Worm (Caenorhabditis elegans) whole organism, L4 larva: Measurements from ENCODE around the gene Y7A5A.5.
A peak's percentile ranks its signal among the peaks of the same experiment; 100 is the strongest.

Experiments
- D1046.2 ChIP-seq: fragments of 200-800 bp; sonication (Bioruptor generic); IDR thresholded peaks from 2 replicates; pipeline ENCODE4 v1.3.6; 2022; ENCODE audit warnings: missing genetic modification characterization, missing compliant biosample characterization
- F10B5.3 ChIP-seq: sonication (generic microtip); optimal IDR thresholded peaks from 2 replicates; lab custom pipeline; 2016; ENCODE audit warnings: mild to moderate bottlenecking, missing genetic modification characterization, missing compliant biosample characterization
- F26F4.8 ChIP-seq: fragments of 200-800 bp; sonication (Bioruptor generic); conservative IDR thresholded peaks from 2 replicates; pipeline ENCODE4 v1.3.6; 2022; ENCODE audit warnings: missing genetic modification characterization, missing compliant biosample characterization
- F37D6.2 ChIP-seq: sonication (generic microtip); optimal IDR thresholded peaks from 2 replicates; lab custom pipeline; 2016; ENCODE audit warnings: mild to moderate bottlenecking, missing genetic modification characterization, missing compliant biosample characterization
- F44E2.7 ChIP-seq: fragments of 200-800 bp; sonication (Bioruptor generic); IDR thresholded peaks from 2 replicates; pipeline ENCODE4 v2.1.2; 2022; ENCODE audit warnings: missing genetic modification characterization, missing compliant biosample characterization
- F49E8.2 ChIP-seq: sonication (generic microtip); optimal IDR thresholded peaks from 2 replicates; lab custom pipeline; 2016; ENCODE audit warnings: missing compliant biosample characterization, mild to moderate bottlenecking, missing genetic modification characterization, borderline replicate concordance
- R02D3.7 ChIP-seq: fragments of 150-350 bp; sonication (generic microtip); optimal IDR thresholded peaks from 3 replicates; lab custom pipeline; 2014; ENCODE audit warnings: missing biosample characterization, missing genetic modification characterization
- T26A8.4 ChIP-seq: fragments of 200-800 bp; sonication (Bioruptor generic); IDR thresholded peaks from 2 replicates; pipeline ENCODE4 v1.3.6; 2022; ENCODE audit warnings: missing genetic modification characterization, missing compliant biosample characterization
- Y105C5A.15 ChIP-seq: fragments of 200-800 bp; sonication (Bioruptor generic); IDR thresholded peaks from 2 replicates; pipeline ENCODE4 v1.3.6; 2022; ENCODE audit warnings: missing genetic modification characterization, missing compliant biosample characterization
- Y5F2A.4 ChIP-seq: fragments of 200-800 bp; sonication (Bioruptor generic); optimal IDR thresholded peaks from 2 replicates; lab custom pipeline; 2018; ENCODE audit warnings: mild to moderate bottlenecking, missing genetic modification characterization, missing compliant biosample characterization
- ama-1 ChIP-seq: fragments of 150-350 bp; optimal IDR thresholded peaks from 2 replicates; lab custom pipeline; 2014; ENCODE audit warnings: inconsistent platforms, mixed read lengths
- arid-1 ChIP-seq: fragments of 200-800 bp; sonication (Bioruptor generic); conservative IDR thresholded peaks from 2 replicates; pipeline ENCODE4 v1.3.6; 2022; ENCODE audit warnings: missing genetic modification reagents, missing genetic modification characterization, missing compliant biosample characterization
- attf-4 ChIP-seq: sonication (generic microtip); optimal IDR thresholded peaks from 3 replicates; lab custom pipeline; 2017; ENCODE audit warnings: missing biosample characterization, missing genetic modification characterization
- ces-1 ChIP-seq: fragments of 150-350 bp; sonication (generic microtip); optimal IDR thresholded peaks from 4 replicates; lab custom pipeline; 2014; ENCODE audit warnings: missing biosample characterization, missing genetic modification reagents, missing genetic modification characterization
- ctbp-1 ChIP-seq: fragments of 200-800 bp; sonication (Bioruptor generic); IDR thresholded peaks from 2 replicates; pipeline ENCODE4 v1.3.6; 2022; ENCODE audit warnings: missing genetic modification reagents, missing genetic modification characterization, missing compliant biosample characterization
- daf-12 ChIP-seq: fragments of 150-350 bp; optimal IDR thresholded peaks from 2 replicates; lab custom pipeline; 2014; ENCODE audit warnings: missing biosample characterization, missing genetic modification reagents, missing genetic modification characterization
- daf-16 ChIP-seq, 3 experiments: sonication (generic microtip); optimal IDR thresholded peaks; 2 replicates each; lab custom pipeline; 2016 to 2017; ENCODE audit warnings: missing genetic modification characterization in 3 of 3, missing genetic modification reagents in 3 of 3, mild to moderate bottlenecking in 2 of 3, missing compliant biosample characterization in 2 of 3, missing biosample characterization in 1 of 3, moderate library complexity in 1 of 3
- daf-19 ChIP-seq: fragments of 200-800 bp; sonication (Bioruptor generic); conservative IDR thresholded peaks from 2 replicates; pipeline ENCODE4 v1.3.6; 2022; ENCODE audit warnings: missing genetic modification characterization, missing compliant biosample characterization
- daf-8 ChIP-seq: fragments of 200-800 bp; sonication (Bioruptor generic); IDR thresholded peaks from 2 replicates; pipeline ENCODE4 v1.3.6; 2022; ENCODE audit warnings: missing genetic modification characterization, missing compliant biosample characterization
- dmd-9 ChIP-seq: fragments of 200-800 bp; sonication (Bioruptor generic); IDR thresholded peaks from 2 replicates; pipeline ENCODE4 v1.3.6; 2022; ENCODE audit warnings: missing genetic modification reagents, missing genetic modification characterization, missing compliant biosample characterization
- dpl-1 ChIP-seq: fragments of 150-350 bp; optimal IDR thresholded peaks from 2 replicates; lab custom pipeline; 2014; ENCODE audit warnings: missing biosample characterization, missing genetic modification reagents, missing genetic modification characterization
- duxl-1 ChIP-seq: sonication (generic microtip); optimal IDR thresholded peaks from 2 replicates; lab custom pipeline; 2016; ENCODE audit warnings: mild to moderate bottlenecking, missing genetic modification characterization, moderate library complexity, missing compliant biosample characterization; ENCODE audit not compliant: poor library complexity
- egl-43 ChIP-seq: fragments of 200-800 bp; sonication (Bioruptor generic); IDR thresholded peaks from 2 replicates; pipeline ENCODE4 v1.3.6; 2022; ENCODE audit warnings: missing genetic modification reagents, missing genetic modification characterization, missing compliant biosample characterization
- fkh-10 ChIP-seq: fragments of 150-350 bp; optimal IDR thresholded peaks from 2 replicates; lab custom pipeline; 2014; ENCODE audit warnings: missing biosample characterization, missing genetic modification reagents, missing genetic modification characterization
- gei-8 ChIP-seq: fragments of 200-800 bp; sonication (Bioruptor generic); optimal IDR thresholded peaks from 2 replicates; lab custom pipeline; 2018; ENCODE audit warnings: mild to moderate bottlenecking, missing genetic modification characterization, missing compliant biosample characterization
- hif-1 ChIP-seq, 2 experiments: sonication (generic microtip); optimal IDR thresholded peaks; 2 replicates each; lab custom pipeline; 2016 to 2017; ENCODE audit warnings: missing compliant biosample characterization in 2 of 2, missing genetic modification characterization in 2 of 2, missing genetic modification reagents in 2 of 2, missing genotype in 2 of 2, mild to moderate bottlenecking in 1 of 2
- hlh-11 ChIP-seq: fragments of 200-800 bp; sonication (Bioruptor generic); optimal IDR thresholded peaks from 2 replicates; lab custom pipeline; 2018; ENCODE audit warnings: mild to moderate bottlenecking, missing genetic modification characterization, missing compliant biosample characterization
- lim-7 ChIP-seq: fragments of 200-800 bp; sonication (Bioruptor generic); IDR thresholded peaks from 2 replicates; pipeline ENCODE4 v1.3.6; 2022; ENCODE audit warnings: missing genetic modification characterization, missing compliant biosample characterization
- lin-13 ChIP-seq: fragments of 150-350 bp; optimal IDR thresholded peaks from 2 replicates; lab custom pipeline; 2014; ENCODE audit warnings: missing biosample characterization, missing genetic modification reagents, missing genetic modification characterization
- lin-15B ChIP-seq: fragments of 150-350 bp; sonication (generic microtip); optimal IDR thresholded peaks from 3 replicates; lab custom pipeline; 2014; ENCODE audit warnings: missing biosample characterization, missing genetic modification characterization
- lin-38 ChIP-seq: fragments of 200-800 bp; sonication (Bioruptor generic); IDR thresholded peaks from 2 replicates; pipeline ENCODE4 v1.3.6; 2022; ENCODE audit warnings: missing genetic modification reagents, missing genetic modification characterization, missing compliant biosample characterization
- mdl-1 ChIP-seq, 2 experiments: fragments of 150-350 bp in 1 of 2; sonication (generic microtip) in 1 of 2; optimal IDR thresholded peaks; 2 replicates each; lab custom pipeline; 2014 to 2017; ENCODE audit warnings: missing biosample characterization in 2 of 2, missing genetic modification characterization in 2 of 2
- mep-1 ChIP-seq: fragments of 150-350 bp; sonication (generic microtip); optimal IDR thresholded peaks from 3 replicates; lab custom pipeline; 2014; ENCODE audit warnings: missing biosample characterization, missing genetic modification characterization
- mxl-2 ChIP-seq: fragments of 200-800 bp; sonication (Bioruptor generic); conservative IDR thresholded peaks from 2 replicates; pipeline ENCODE4 v1.3.6; 2022; ENCODE audit warnings: missing genetic modification reagents, missing genetic modification characterization, missing compliant biosample characterization
- mxl-3 ChIP-seq: fragments of 200-800 bp; sonication (Bioruptor generic); optimal IDR thresholded peaks from 2 replicates; lab custom pipeline; 2018; ENCODE audit warnings: mild to moderate bottlenecking, missing genetic modification characterization, missing compliant biosample characterization
- nhr-10 ChIP-seq: fragments of 150-350 bp; optimal IDR thresholded peaks from 2 replicates; lab custom pipeline; 2014; ENCODE audit warnings: missing biosample characterization, missing genetic modification characterization
- nhr-237 ChIP-seq: sonication (generic microtip); optimal IDR thresholded peaks from 2 replicates; lab custom pipeline; 2017; ENCODE audit warnings: missing biosample characterization, missing genetic modification characterization
- nhr-25 ChIP-seq: sonication (generic microtip); optimal IDR thresholded peaks from 2 replicates; lab custom pipeline; 2017; ENCODE audit warnings: missing genetic modification characterization, mild to moderate bottlenecking, missing compliant biosample characterization, antibody characterized with exemption, moderate library complexity, borderline replicate concordance; ENCODE audit not compliant: insufficient read depth
- nhr-28 ChIP-seq: fragments of 150-350 bp; optimal IDR thresholded peaks from 2 replicates; lab custom pipeline; 2014; ENCODE audit warnings: missing biosample characterization, missing genetic modification characterization
- nhr-42 ChIP-seq: fragments of 200-800 bp; sonication (Bioruptor generic); IDR thresholded peaks from 2 replicates; pipeline ENCODE4 v1.3.6; 2022; ENCODE audit warnings: missing genetic modification characterization, missing compliant biosample characterization
- nhr-6 ChIP-seq: fragments of 150-350 bp; optimal IDR thresholded peaks from 2 replicates; lab custom pipeline; 2014; ENCODE audit warnings: missing biosample characterization, missing genetic modification characterization
- nhr-76 ChIP-seq: fragments of 150-350 bp; optimal IDR thresholded peaks from 2 replicates; lab custom pipeline; 2014; ENCODE audit warnings: missing biosample characterization, missing genetic modification characterization
- php-3 ChIP-seq: fragments of 200-800 bp; sonication (Bioruptor generic); IDR thresholded peaks from 2 replicates; pipeline ENCODE4 v1.3.6; 2022; ENCODE audit warnings: missing genetic modification reagents, missing genetic modification characterization, missing compliant biosample characterization
- pqm-1 ChIP-seq: sonication (generic microtip); optimal IDR thresholded peaks from 2 replicates; lab custom pipeline; 2017; ENCODE audit warnings: missing biosample characterization, missing genetic modification characterization
- sdz-12 ChIP-seq: fragments of 200-800 bp; sonication (Bioruptor generic); optimal IDR thresholded peaks from 2 replicates; lab custom pipeline; 2018; ENCODE audit warnings: mild to moderate bottlenecking, missing genetic modification characterization, missing compliant biosample characterization
- skn-1 ChIP-seq: fragments of 150-350 bp; optimal IDR thresholded peaks from 2 replicates; lab custom pipeline; 2014; ENCODE audit warnings: missing biosample characterization, missing genetic modification characterization
- unc-39 ChIP-seq: sonication (generic microtip); optimal IDR thresholded peaks from 2 replicates; lab custom pipeline; 2017; ENCODE audit warnings: missing biosample characterization, missing genetic modification characterization
- vab-7 ChIP-seq: fragments of 200-800 bp; sonication (Bioruptor generic); IDR thresholded peaks from 2 replicates; pipeline ENCODE4 v1.3.6; 2022; ENCODE audit warnings: missing genetic modification reagents, missing genetic modification characterization, missing compliant biosample characterization
- zfp-3 ChIP-seq: fragments of 200-800 bp; sonication (Bioruptor generic); conservative IDR thresholded peaks from 2 replicates; pipeline ENCODE4 v1.3.6; 2022; ENCODE audit warnings: missing genetic modification reagents, missing genetic modification characterization, missing compliant biosample characterization
- zip-2 ChIP-seq: fragments of 150-350 bp; optimal IDR thresholded peaks from 2 replicates; lab custom pipeline; 2014; ENCODE audit warnings: missing biosample characterization, missing genetic modification characterization
- ztf-11 ChIP-seq: fragments of 150-350 bp; optimal IDR thresholded peaks from 2 replicates; lab custom pipeline; 2014; ENCODE audit warnings: missing biosample characterization, missing genetic modification characterization

Gene Y7A5A.5

ce11 chrX:15773262-15773908, 13.2 kb downstream of the Y7A5A.5 start, which contains the start of gene Y7A5A.13 (continued):
- no peak for TF ChIP-seq lin-15B (tag; lab: Kevin White, UChicago)
- peak; percentile 54; the same call in 1 of the 2 replicates for TF ChIP-seq dmd-9 (GFP tag; lab: Robert Waterston, UW)
- TF ChIP-seq Y105C5A.15 = no peak
- TF ChIP-seq lin-13 = no peak
- TF ChIP-seq Y5F2A.4 = no peak
- no peak for TF ChIP-seq hif-1 (tag; optimal IDR thresholded peaks at IDR 0.05; lab: Kevin White, UChicago)
- TF ChIP-seq skn-1 (tag; lab: Kevin White, UChicago) = no peak
- no peak for TF ChIP-seq F49E8.2 (tag; lab: Kevin White, UChicago)
- no peak for TF ChIP-seq nhr-237
- peak; percentile 4 for TF ChIP-seq nhr-25 (tag; lab: Kevin White, UChicago)
- 0 out of 2 replicates have a peak, but pooled peaks have one; percentile 72 for TF ChIP-seq D1046.2 (GFP tag; lab: Robert Waterston, UW)
- no peak for TF ChIP-seq mxl-2
- TF ChIP-seq daf-16 (GFP tag; optimal IDR thresholded peaks at IDR 0.05; lab: Kevin White, UChicago) = peak; percentile 59 to 80
- peak; percentile 67 for TF ChIP-seq daf-16 (tag; optimal IDR thresholded peaks at IDR 0.05; lab: Kevin White, UChicago)
- no peak for TF ChIP-seq F10B5.3 (tag; lab: Kevin White, UChicago)
- TF ChIP-seq nhr-28 (tag; lab: Kevin White, UChicago) = no peak
- TF ChIP-seq sdz-12 (GFP tag; lab: Kevin White, UChicago) = no peak
- no peak for TF ChIP-seq ces-1 (GFP tag; lab: Kevin White, UChicago)
- peak; percentile 74 for TF ChIP-seq egl-43 (GFP tag; lab: Robert Waterston, UW)
- no peak for TF ChIP-seq dpl-1 (GFP tag; lab: Kevin White, UChicago)
- TF ChIP-seq arid-1 = peak; percentile 51
- no peak for TF ChIP-seq nhr-76 (tag; lab: Kevin White, UChicago)
- TF ChIP-seq hlh-11 (tag; lab: Kevin White, UChicago) = no peak
- no peak for TF ChIP-seq zfp-3 (GFP tag; lab: Robert Waterston, UW)
- no peak for TF ChIP-seq fkh-10 (GFP tag; lab: Kevin White, UChicago)
- TF ChIP-seq zip-2 (tag; lab: Kevin White, UChicago) = no peak
- TF ChIP-seq R02D3.7 = no peak
- TF ChIP-seq pqm-1 (tag; lab: Kevin White, UChicago) = no peak
- no peak for TF ChIP-seq ama-1 (lab: Kevin White, UChicago)
- TF ChIP-seq nhr-10 (tag; lab: Kevin White, UChicago) = no peak
- peak; percentile 86 for TF ChIP-seq vab-7 (GFP tag; lab: Robert Waterston, UW)
- no peak for TF ChIP-seq daf-12
- no peak for TF ChIP-seq F26F4.8 (GFP tag; lab: Robert Waterston, UW)
- peak; percentile 68 for TF ChIP-seq T26A8.4 (GFP tag; lab: Robert Waterston, UW)
- TF ChIP-seq ztf-11 (tag; lab: Kevin White, UChicago) = no peak
- no peak for TF ChIP-seq daf-19 (GFP tag; lab: Robert Waterston, UW)
- TF ChIP-seq mep-1 (tag; lab: Kevin White, UChicago) = no peak
- TF ChIP-seq mdl-1 (tag; optimal IDR thresholded peaks at IDR 0.05; lab: Kevin White, UChicago) = no peak
- peak; percentile 61; the same call in 1 of the 2 replicates for TF ChIP-seq F44E2.7 (GFP tag; lab: Robert Waterston, UW)
- TF ChIP-seq lin-38 = peak; percentile 68
- TF ChIP-seq attf-4 (tag; lab: Kevin White, UChicago) = no peak
- no peak for TF ChIP-seq F37D6.2 (tag; lab: Kevin White, UChicago)
- TF ChIP-seq lim-7 (GFP tag; lab: Robert Waterston, UW) = peak; percentile 81
- no peak for TF ChIP-seq unc-39 (tag; lab: Kevin White, UChicago)
- peak; percentile 54 for TF ChIP-seq duxl-1 (tag; lab: Kevin White, UChicago)
- no peak for TF ChIP-seq gei-8 (GFP tag; lab: Kevin White, UChicago)
- TF ChIP-seq nhr-42 (GFP tag; lab: Robert Waterston, UW) = no peak
- no peak for TF ChIP-seq daf-8 (GFP tag; lab: Robert Waterston, UW)
- TF ChIP-seq nhr-6 (tag; lab: Kevin White, UChicago) = no peak
- no peak for TF ChIP-seq mxl-3
- TF ChIP-seq php-3 = no peak
- TF ChIP-seq ctbp-1 (GFP tag; lab: Robert Waterston, UW) = peak; percentile 58; the same call in 1 of the 2 replicates
